Fruit fly (Drosophila melanogaster) Kc167 (cell line): ENCODE measurements around the gene CG10376.

Source experiments
- insv ChIP-seq: fragments of >200 bp; optimal IDR thresholded peaks from 3 replicates; lab custom pipeline; 2018; ENCODE audit warnings: missing external identifiers
- ttk ChIP-seq: sonication (Bioruptor generic); optimal IDR thresholded peaks from 2 replicates; lab custom pipeline; 2017; ENCODE audit warnings: missing external identifiers

- TF ChIP-seq ttk (lab: Kevin White, UChicago) (no peak), insv (lab: Kevin White, UChicago) (no peak)
These were observed 39.5 kb downstream of the CG10376 start for dm6 chr2L:18663395-18663794.
